Fruit fly (Drosophila melanogaster): ENCODE measurements around the gene Ubr3.

Gene Ubr3

DNA sequence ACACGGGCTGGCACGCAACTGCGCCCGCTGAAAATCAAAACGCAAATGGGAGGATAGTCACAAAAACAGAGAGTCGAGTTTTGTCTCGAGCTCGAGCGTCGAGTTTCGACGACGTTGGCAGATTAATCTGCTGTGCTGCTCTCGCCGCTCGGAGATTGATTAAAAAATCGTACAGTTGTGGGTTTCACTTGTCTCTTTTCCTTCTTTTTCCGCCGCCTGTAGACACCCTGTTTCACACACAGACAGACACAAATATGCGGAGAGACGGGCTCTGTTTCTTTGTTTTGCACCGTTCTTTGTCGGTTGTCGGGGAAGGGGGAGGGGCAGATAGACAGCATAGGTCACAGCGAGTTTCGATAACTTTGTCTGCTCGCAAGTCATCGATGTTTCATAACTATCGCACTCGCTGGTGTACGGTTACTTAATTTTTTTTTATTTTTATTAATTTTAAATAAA lies 11.2 kb downstream of the Ubr3 start, which contains the start of gene orion (continued):
- TF ChIP-seq Chrac-16 (GFP tag; optimal IDR thresholded peaks at IDR 0.05) = no peak
- no peak for TF ChIP-seq Sry-β (GFP tag; optimal IDR thresholded peaks at IDR 0.05)
- peak; percentile 44; the same call in 1 of the 3 replicates for TF ChIP-seq CG34422 (GFP tag; IDR thresholded peaks at IDR 0.05)
- no peak for TF ChIP-seq caup (GFP tag; optimal IDR thresholded peaks at IDR 0.05; ENCODE audit: severe bottlenecking)
- peak; percentile 84 for TF ChIP-seq sens (GFP tag)
- TF ChIP-seq CG11696 (GFP tag; IDR thresholded peaks at IDR 0.05) = no peak
- TF ChIP-seq Trl (optimal IDR thresholded peaks at IDR 0.05) = peak; percentile 26 to 52
- no peak for TF ChIP-seq Trl (GFP tag; optimal IDR thresholded peaks at IDR 0.05)
- TF ChIP-seq Optix (GFP tag; IDR thresholded peaks at IDR 0.05) = peak; percentile 53; the same call in 1 of the 3 replicates
- TF ChIP-seq BtbVII (GFP tag; optimal IDR thresholded peaks at IDR 0.05) = peak; percentile 39
- TF ChIP-seq kah (GFP tag; optimal IDR thresholded peaks at IDR 0.05) = no peak
- TF ChIP-seq CG10274 (GFP tag; optimal IDR thresholded peaks at IDR 0.05) = no peak
- peak; percentile 56; the same call in 1 of the 2 replicates for TF ChIP-seq CG2129 (GFP tag; IDR thresholded peaks at IDR 0.05; ENCODE audit: partially characterized antibody)
- TF ChIP-seq zen2 (GFP tag; IDR thresholded peaks at IDR 0.05; ENCODE audit: partially characterized antibody) = peak; percentile 55; the same call in 1 of the 3 replicates
- peak; percentile 87 for TF ChIP-seq Med (GFP tag)
- no peak for TF ChIP-seq twi (tag; optimal IDR thresholded peaks at IDR 0.05)
- no peak for TF ChIP-seq zen (tag; optimal IDR thresholded peaks at IDR 0.05)
- peak; percentile 27 for TF ChIP-seq CG13424 (tag; optimal IDR thresholded peaks at IDR 0.05)
- no peak for TF ChIP-seq CG18619 (GFP tag; optimal IDR thresholded peaks at IDR 0.05)
- no peak for TF ChIP-seq C15 (GFP tag; IDR thresholded peaks at IDR 0.05)
- peak; percentile 15 for TF ChIP-seq CG12219 (GFP tag; optimal IDR thresholded peaks at IDR 0.05)
- peak; percentile 26; the same call in 1 of the 2 replicates for TF ChIP-seq stc (GFP tag; IDR thresholded peaks at IDR 0.05)
- peak; percentile 73 for TF ChIP-seq CG14860 (GFP tag; IDR thresholded peaks at IDR 0.05; ENCODE audit: partially characterized antibody)
- peak; percentile 31; the same call in 1 of the 2 replicates for TF ChIP-seq CG32532 (GFP tag; IDR thresholded peaks at IDR 0.05)
- no peak for TF ChIP-seq dan (GFP tag; IDR thresholded peaks at IDR 0.05)
- peak; percentile 45; the same call in 1 of the 2 replicates for TF ChIP-seq Xrp1 (GFP tag; IDR thresholded peaks at IDR 0.05)
- TF ChIP-seq prd (optimal IDR thresholded peaks at IDR 0.05) = no peak
- peak; percentile 20; the same call in 1 of the 3 replicates for TF ChIP-seq prd (GFP tag; IDR thresholded peaks at IDR 0.05)
- no peak for TF ChIP-seq Poxn (GFP tag; IDR thresholded peaks at IDR 0.05)
- TF ChIP-seq Kr (GFP tag; optimal IDR thresholded peaks at IDR 0.05) = no peak
- peak; percentile 5 for TF ChIP-seq CrebB (tag; optimal IDR thresholded peaks at IDR 0.05)
- TF ChIP-seq CG6791 (GFP tag; IDR thresholded peaks at IDR 0.05; ENCODE audit: partially characterized antibody) = peak; percentile 85
- no peak for TF ChIP-seq fd3F (GFP tag; optimal IDR thresholded peaks at IDR 0.05)
- peak; percentile 82 for TF ChIP-seq Bgb (GFP tag; IDR thresholded peaks at IDR 0.05; ENCODE audit: partially characterized antibody)
- no peak for TF ChIP-seq CG7556 (GFP tag; optimal IDR thresholded peaks at IDR 0.05)
- TF ChIP-seq amos (GFP tag; IDR thresholded peaks at IDR 0.05; ENCODE audit: partially characterized antibody) = peak; percentile 75
- TF ChIP-seq CG8924 (tag; optimal IDR thresholded peaks at IDR 0.05) = peak; percentile 41
- TF ChIP-seq CG12155 (GFP tag; optimal IDR thresholded peaks at IDR 0.05) = peak; percentile 67
- TF ChIP-seq kay (GFP tag; optimal IDR thresholded peaks at IDR 0.05) = no peak
- no peak for TF ChIP-seq ken (GFP tag; IDR thresholded peaks at IDR 0.05)
- TF ChIP-seq Hr78 (GFP tag; optimal IDR thresholded peaks at IDR 0.05) = peak in 1 of 2 experiments; percentile 97
- peak; percentile 74; the same call in 1 of the 3 replicates for TF ChIP-seq ci (GFP tag; IDR thresholded peaks at IDR 0.05)
- no peak for TF ChIP-seq Blimp-1 (GFP tag; optimal IDR thresholded peaks at IDR 0.05)
- peak; percentile 2 for TF ChIP-seq trem (tag; optimal IDR thresholded peaks at IDR 0.05)
- TF ChIP-seq Nf-YB (GFP tag; optimal IDR thresholded peaks at IDR 0.05) = no peak
- TF ChIP-seq CG3838 (GFP tag; optimal IDR thresholded peaks at IDR 0.05) = peak; percentile 68
- TF ChIP-seq HHEX (GFP tag; optimal IDR thresholded peaks at IDR 0.05) = peak; percentile 30
- TF ChIP-seq zf30C (GFP tag; optimal IDR thresholded peaks at IDR 0.05) = peak; percentile 9
- TF ChIP-seq CG33557 (GFP tag; optimal IDR thresholded peaks at IDR 0.05) = no peak
- TF ChIP-seq Atf6 (GFP tag; IDR thresholded peaks at IDR 0.05) = peak; percentile 32; the same call in 1 of the 2 replicates

Data from whole organism, embryonic.